Worm (Caenorhabditis elegans) whole organism, L2 larva: Measurements from ENCODE around the gene F20E11.18.
"Not testable (repeated sequence)": the region's sequence is repeated elsewhere in the genome, so short reads cannot be mapped to it uniquely, and the experiment has no call there.

Source experiments
- C34F6.9 ChIP-seq: fragments of 150-350 bp; optimal IDR thresholded peaks from 2 replicates; lab custom pipeline; 2014; ENCODE audit warnings: missing biosample characterization, missing genetic modification characterization
- F13H6.1 ChIP-seq: sonication (generic microtip); optimal IDR thresholded peaks from 2 replicates; lab custom pipeline; 2016; ENCODE audit warnings: missing genetic modification characterization, missing compliant biosample characterization
- R02D3.7 ChIP-seq: fragments of 150-350 bp; optimal IDR thresholded peaks from 2 replicates; lab custom pipeline; 2014; ENCODE audit warnings: missing biosample characterization, missing genetic modification characterization
- ZK546.5 ChIP-seq: sonication (generic microtip); optimal IDR thresholded peaks from 2 replicates; lab custom pipeline; 2017; ENCODE audit warnings: missing biosample characterization, missing genetic modification characterization
- alr-1 ChIP-seq: fragments of 150-350 bp; optimal IDR thresholded peaks from 2 replicates; lab custom pipeline; 2014; ENCODE audit warnings: missing biosample characterization, missing genetic modification characterization
- aly-2 ChIP-seq: fragments of 150-350 bp; optimal IDR thresholded peaks from 2 replicates; lab custom pipeline; 2014; ENCODE audit warnings: missing biosample characterization, missing genetic modification characterization
- ama-1 ChIP-seq: fragments of 150-350 bp; optimal IDR thresholded peaks from 2 replicates; lab custom pipeline; 2018; ENCODE audit warnings: inconsistent platforms
- blmp-1 ChIP-seq: sonication (generic microtip); optimal IDR thresholded peaks from 2 replicates; lab custom pipeline; 2017; ENCODE audit warnings: missing genetic modification characterization, mild to moderate bottlenecking, missing compliant biosample characterization, antibody characterized with exemption, moderate library complexity; ENCODE audit not compliant: insufficient read depth
- ceh-16 ChIP-seq: fragments of 150-350 bp; optimal IDR thresholded peaks from 2 replicates; lab custom pipeline; 2014; ENCODE audit warnings: missing biosample characterization, missing genetic modification characterization
- crh-2 ChIP-seq: sonication (generic microtip); optimal IDR thresholded peaks from 2 replicates; lab custom pipeline; 2017; ENCODE audit warnings: missing biosample characterization, missing genetic modification characterization
- egl-27 ChIP-seq: sonication (generic microtip); optimal IDR thresholded peaks from 3 replicates; lab custom pipeline; 2017; ENCODE audit warnings: missing biosample characterization, missing genetic modification reagents, missing genetic modification characterization
- lin-11 ChIP-seq: fragments of 150-350 bp; sonication (generic microtip); optimal IDR thresholded peaks from 2 replicates; lab custom pipeline; 2014; ENCODE audit warnings: missing biosample characterization, missing genetic modification characterization, inconsistent platforms, mixed read lengths
- lin-39 ChIP-seq: fragments of 150-350 bp; optimal IDR thresholded peaks from 2 replicates; lab custom pipeline; 2014; ENCODE audit warnings: missing biosample characterization, missing genetic modification reagents, missing genetic modification characterization
- lsy-2 ChIP-seq, 2 experiments: fragments of 150-350 bp in 1 of 2; sonication (generic microtip) in 1 of 2; optimal IDR thresholded peaks; 2 replicates each; lab custom pipeline; 2014 to 2017; ENCODE audit warnings: missing biosample characterization in 2 of 2, missing genetic modification characterization in 2 of 2
- mdl-1 ChIP-seq, 2 experiments: fragments of 150-350 bp in 1 of 2; sonication (generic microtip) in 1 of 2; optimal IDR thresholded peaks; 2 replicates each; lab custom pipeline; 2017; ENCODE audit warnings: missing biosample characterization in 2 of 2, missing genetic modification characterization in 2 of 2
- nhr-11 ChIP-seq: fragments of 150-350 bp; optimal IDR thresholded peaks from 2 replicates; lab custom pipeline; 2014; ENCODE audit warnings: missing biosample characterization, missing genetic modification characterization
- nhr-129 ChIP-seq: fragments of 150-350 bp; optimal IDR thresholded peaks from 2 replicates; lab custom pipeline; 2014; ENCODE audit warnings: missing biosample characterization, missing genetic modification characterization
- nhr-23 ChIP-seq: fragments of 150-350 bp; optimal IDR thresholded peaks from 2 replicates; lab custom pipeline; 2014; ENCODE audit warnings: missing biosample characterization, missing genetic modification reagents, missing genetic modification characterization
- nhr-25 ChIP-seq: fragments of 150-350 bp; sonication (generic microtip); optimal IDR thresholded peaks from 3 replicates; lab custom pipeline; 2014; ENCODE audit warnings: missing biosample characterization, missing genetic modification characterization
- nhr-77 ChIP-seq: fragments of 150-350 bp; optimal IDR thresholded peaks from 2 replicates; lab custom pipeline; 2014; ENCODE audit warnings: missing biosample characterization, missing genetic modification characterization
- peb-1 ChIP-seq: fragments of 150-350 bp; optimal IDR thresholded peaks from 2 replicates; lab custom pipeline; 2014; ENCODE audit warnings: missing biosample characterization, missing genetic modification characterization
- sem-4 ChIP-seq: fragments of 150-350 bp; optimal IDR thresholded peaks from 2 replicates; lab custom pipeline; 2014; ENCODE audit warnings: missing biosample characterization, missing genetic modification reagents, missing genetic modification characterization
- skn-1 ChIP-seq: sonication (generic microtip); optimal IDR thresholded peaks from 2 replicates; lab custom pipeline; 2017; ENCODE audit warnings: missing biosample characterization, missing genetic modification characterization
- sma-3 ChIP-seq: sonication (generic microtip); optimal IDR thresholded peaks from 2 replicates; lab custom pipeline; 2016; ENCODE audit warnings: missing genetic modification reagents, missing genetic modification characterization, missing compliant biosample characterization
- sma-9 ChIP-seq, 2 experiments: fragments of 150-350 bp in 1 of 2; sonication (generic microtip) in 1 of 2; optimal IDR thresholded peaks; 2 replicates each; lab custom pipeline; 2014 to 2016; ENCODE audit warnings: missing genetic modification characterization in 2 of 2, mild to moderate bottlenecking in 1 of 2, missing biosample characterization in 1 of 2, missing compliant biosample characterization in 1 of 2, missing genetic modification reagents in 1 of 2, moderate library complexity in 1 of 2
- unc-55 ChIP-seq: fragments of 150-350 bp; sonication (generic microtip); optimal IDR thresholded peaks from 3 replicates; lab custom pipeline; 2014; ENCODE audit warnings: missing biosample characterization, missing genetic modification reagents, missing genetic modification characterization
- unc-62 ChIP-seq: fragments of 150-350 bp; optimal IDR thresholded peaks from 2 replicates; lab custom pipeline; 2014; ENCODE audit warnings: missing biosample characterization, missing genetic modification reagents, missing genetic modification characterization
- zag-1 ChIP-seq: fragments of 150-350 bp; optimal IDR thresholded peaks from 2 replicates; lab custom pipeline; 2014; ENCODE audit warnings: missing biosample characterization, missing genetic modification characterization
- ztf-1 ChIP-seq: fragments of 200-800 bp; sonication (Bioruptor generic); conservative IDR thresholded peaks from 2 replicates; pipeline ENCODE4 v1.3.6; 2022; ENCODE audit warnings: missing genetic modification characterization, missing compliant biosample characterization
- ztf-11 ChIP-seq: sonication (generic microtip); optimal IDR thresholded peaks from 2 replicates; lab custom pipeline; 2017; ENCODE audit warnings: missing biosample characterization, missing genetic modification characterization

F20E11.18 gene

ce11 chrV:17464278-17464677 lies 27.9 kb upstream of the F20E11.18 start, which contains the start of gene F20E11.7:
Gene F20E11.7 (plus strand): TSS chrV:17464578.
- TF ChIP-seq skn-1, R02D3.7, blmp-1 (tag; lab: Kevin White, UChicago): not testable (repeated sequence)

- TF ChIP-seq aly-2 (tag; lab: Kevin White, UChicago) (no peak), sma-9 (GFP tag; optimal IDR thresholded peaks at IDR 0.05; lab: Kevin White, UChicago) (no peak), sma-9 (tag; optimal IDR thresholded peaks at IDR 0.05; lab: Kevin White, UChicago) (no peak)
These were observed 23.7 kb upstream of the F20E11.18 start, which contains the start of gene srz-48 for ce11 chrV:17460061-17460460. Gene srz-48 (minus strand): TSS chrV:17460161.

- TF ChIP-seq nhr-77 (tag; lab: Kevin White, UChicago) (no peak), ama-1 (lab: Kevin White, UChicago) (no peak), peb-1 (tag; lab: Kevin White, UChicago) (no peak), ceh-16 (tag; lab: Kevin White, UChicago) (no peak), unc-62 (no peak), ztf-1 (GFP tag; lab: Robert Waterston, UW) (no peak), ZK546.5 (tag; lab: Kevin White, UChicago) (no peak), nhr-25 (tag; lab: Kevin White, UChicago) (no peak), mdl-1 (tag; optimal IDR thresholded peaks at IDR 0.05; lab: Kevin White, UChicago) (no peak), unc-55 (GFP tag; lab: Kevin White, UChicago) (no peak), egl-27 (tag; lab: Kevin White, UChicago) (no peak), nhr-11 (tag; lab: Kevin White, UChicago) (no peak), skn-1 (tag; lab: Kevin White, UChicago) (no peak), R02D3.7 (tag; lab: Kevin White, UChicago) (no peak), sem-4 (tag; lab: Kevin White, UChicago) (no peak), zag-1 (tag; lab: Kevin White, UChicago) (no peak), lin-39 (tag; lab: Kevin White, UChicago) (no peak), F13H6.1 (tag; lab: Kevin White, UChicago) (no peak), C34F6.9 (tag; lab: Kevin White, UChicago) (no peak)
These were observed 21.7 kb upstream of the F20E11.18 start, which contains the start of gene str-200 for ce11 chrV:17458069-17458468. Gene str-200 (minus strand): TSS chrV:17458169.

ce11 chrV:17456197-17456596 lies 19.8 kb upstream of the F20E11.18 start, which contains the start of gene srh-203:
Gene srh-203 (minus strand): TSS chrV:17456297.
- TF ChIP-seq unc-62; F13H6.1 (tag; lab: Kevin White, UChicago); C34F6.9 (tag; lab: Kevin White, UChicago): not testable (repeated sequence)

- TF ChIP-seq lin-11 (no peak), sma-3 (no peak), sma-9 (GFP tag; optimal IDR thresholded peaks at IDR 0.05; lab: Kevin White, UChicago) (no peak), sma-9 (tag; optimal IDR thresholded peaks at IDR 0.05; lab: Kevin White, UChicago) (no peak)
These were observed 13.4 kb upstream of the F20E11.18 start for ce11 chrV:17449836-17450235.

ce11 chrV:17439406-17439805 lies 3.0 kb upstream of the F20E11.18 start, which contains the start of gene srh-154:
Gene srh-154 (plus strand): TSS chrV:17439706.
- TF ChIP-seq skn-1 (tag; lab: Kevin White, UChicago) = no peak
- no peak for TF ChIP-seq nhr-77 (tag; lab: Kevin White, UChicago)
- TF ChIP-seq sem-4 (tag; lab: Kevin White, UChicago) = no peak
- TF ChIP-seq sma-3 = no peak
- TF ChIP-seq lsy-2 (tag; optimal IDR thresholded peaks at IDR 0.05; lab: Kevin White, UChicago) = no peak
- TF ChIP-seq unc-55 (GFP tag; lab: Kevin White, UChicago) = no peak
- no peak for TF ChIP-seq ztf-1 (GFP tag; lab: Robert Waterston, UW)
- TF ChIP-seq ZK546.5 (tag; lab: Kevin White, UChicago) = no peak
- no peak for TF ChIP-seq sma-9 (GFP tag; optimal IDR thresholded peaks at IDR 0.05; lab: Kevin White, UChicago)
- TF ChIP-seq sma-9 (tag; optimal IDR thresholded peaks at IDR 0.05; lab: Kevin White, UChicago) = no peak
- no peak for TF ChIP-seq blmp-1 (tag; lab: Kevin White, UChicago)
- no peak for TF ChIP-seq ztf-11
- no peak for TF ChIP-seq alr-1 (tag; lab: Kevin White, UChicago)
- TF ChIP-seq nhr-23 = no peak
- TF ChIP-seq lin-11 = no peak
- no peak for TF ChIP-seq crh-2 (tag; lab: Kevin White, UChicago)
- no peak for TF ChIP-seq lin-39 (tag; lab: Kevin White, UChicago)
- no peak for TF ChIP-seq nhr-129 (tag; lab: Kevin White, UChicago)
